Worm (Caenorhabditis elegans) whole organism, L4 larva: ENCODE data around the gene gly-9.

ENCODE experiments used
- D1046.2 ChIP-seq: fragments of 200-800 bp; sonication (Bioruptor generic); IDR thresholded peaks from 2 replicates; pipeline ENCODE4 v1.3.6; 2022; ENCODE audit warnings: missing genetic modification characterization, missing compliant biosample characterization
- F26F4.8 ChIP-seq: fragments of 200-800 bp; sonication (Bioruptor generic); conservative IDR thresholded peaks from 2 replicates; pipeline ENCODE4 v1.3.6; 2022; ENCODE audit warnings: missing genetic modification characterization, missing compliant biosample characterization
- F37D6.2 ChIP-seq: sonication (generic microtip); optimal IDR thresholded peaks from 2 replicates; lab custom pipeline; 2016; ENCODE audit warnings: mild to moderate bottlenecking, missing genetic modification characterization, missing compliant biosample characterization
- F44E2.7 ChIP-seq: fragments of 200-800 bp; sonication (Bioruptor generic); IDR thresholded peaks from 2 replicates; pipeline ENCODE4 v2.1.2; 2022; ENCODE audit warnings: missing genetic modification characterization, missing compliant biosample characterization
- Y48G9A.11 ChIP-seq: fragments of 200-800 bp; sonication (Bioruptor generic); IDR thresholded peaks from 2 replicates; pipeline ENCODE4 v1.3.6; 2022; ENCODE audit warnings: missing genetic modification reagents, missing genetic modification characterization, missing compliant biosample characterization
- ZK337.2 ChIP-seq: fragments of 200-800 bp; sonication (Bioruptor generic); IDR thresholded peaks from 2 replicates; pipeline ENCODE4 v1.3.6; 2022; ENCODE audit warnings: missing genetic modification reagents, missing genetic modification characterization, missing compliant biosample characterization
- ZK546.5 ChIP-seq, 2 experiments: sonication (generic microtip); optimal IDR thresholded peaks; 2 replicates each; lab custom pipeline; 2017; ENCODE audit warnings: missing biosample characterization in 2 of 2, missing genetic modification characterization in 2 of 2
- ama-1 ChIP-seq: fragments of 150-350 bp; optimal IDR thresholded peaks from 2 replicates; lab custom pipeline; 2014; ENCODE audit warnings: inconsistent platforms, mixed read lengths
- attf-4 ChIP-seq: sonication (generic microtip); optimal IDR thresholded peaks from 3 replicates; lab custom pipeline; 2017; ENCODE audit warnings: missing biosample characterization, missing genetic modification characterization
- ceh-28 ChIP-seq: fragments of 150-350 bp; optimal IDR thresholded peaks from 2 replicates; lab custom pipeline; 2014; ENCODE audit warnings: missing biosample characterization, missing genetic modification reagents, missing genetic modification characterization
- ceh-44 ChIP-seq: fragments of 200-800 bp; sonication (Bioruptor generic); IDR thresholded peaks from 2 replicates; pipeline ENCODE4 v1.3.6; 2022; ENCODE audit warnings: missing genetic modification reagents, missing genetic modification characterization, missing compliant biosample characterization
- ces-1 ChIP-seq: fragments of 150-350 bp; sonication (generic microtip); optimal IDR thresholded peaks from 4 replicates; lab custom pipeline; 2014; ENCODE audit warnings: missing biosample characterization, missing genetic modification reagents, missing genetic modification characterization
- cey-2 ChIP-seq: sonication (generic microtip); optimal IDR thresholded peaks from 3 replicates; lab custom pipeline; 2017; ENCODE audit warnings: missing genetic modification characterization, mild to moderate bottlenecking, missing compliant biosample characterization, antibody characterized with exemption, borderline replicate concordance; ENCODE audit not compliant: insufficient read depth
- ctbp-1 ChIP-seq: fragments of 200-800 bp; sonication (Bioruptor generic); IDR thresholded peaks from 2 replicates; pipeline ENCODE4 v1.3.6; 2022; ENCODE audit warnings: missing genetic modification reagents, missing genetic modification characterization, missing compliant biosample characterization
- dmd-9 ChIP-seq: fragments of 200-800 bp; sonication (Bioruptor generic); IDR thresholded peaks from 2 replicates; pipeline ENCODE4 v1.3.6; 2022; ENCODE audit warnings: missing genetic modification reagents, missing genetic modification characterization, missing compliant biosample characterization
- duxl-1 ChIP-seq: sonication (generic microtip); optimal IDR thresholded peaks from 2 replicates; lab custom pipeline; 2016; ENCODE audit warnings: mild to moderate bottlenecking, missing genetic modification characterization, moderate library complexity, missing compliant biosample characterization; ENCODE audit not compliant: poor library complexity
- egl-27 ChIP-seq: sonication (generic microtip); optimal IDR thresholded peaks from 3 replicates; lab custom pipeline; 2017; ENCODE audit warnings: missing biosample characterization, missing genetic modification reagents, missing genetic modification characterization
- hlh-11 ChIP-seq: fragments of 200-800 bp; sonication (Bioruptor generic); optimal IDR thresholded peaks from 2 replicates; lab custom pipeline; 2018; ENCODE audit warnings: mild to moderate bottlenecking, missing genetic modification characterization, missing compliant biosample characterization
- hlh-30 ChIP-seq: sonication (generic microtip); optimal IDR thresholded peaks from 2 replicates; lab custom pipeline; 2017; ENCODE audit warnings: antibody characterized with exemption, mild to moderate bottlenecking, missing genetic modification characterization, missing compliant biosample characterization; ENCODE audit not compliant: insufficient read depth
- hmg-1.1 ChIP-seq: fragments of 200-800 bp; sonication (Bioruptor generic); IDR thresholded peaks from 2 replicates; pipeline ENCODE4 v1.3.6; 2022; ENCODE audit warnings: missing genetic modification reagents, missing genetic modification characterization, missing compliant biosample characterization
- jun-1 ChIP-seq: fragments of 150-350 bp; optimal IDR thresholded peaks from 2 replicates; lab custom pipeline; 2014; ENCODE audit warnings: missing biosample characterization, missing genetic modification reagents, missing genetic modification characterization
- lin-1 ChIP-seq: fragments of 200-800 bp; sonication (Bioruptor generic); IDR thresholded peaks from 2 replicates; pipeline ENCODE4 v1.3.6; 2022; ENCODE audit warnings: missing genetic modification reagents, missing genetic modification characterization, missing compliant biosample characterization
- lin-13 ChIP-seq: fragments of 150-350 bp; optimal IDR thresholded peaks from 2 replicates; lab custom pipeline; 2014; ENCODE audit warnings: missing biosample characterization, missing genetic modification reagents, missing genetic modification characterization
- lin-38 ChIP-seq: fragments of 200-800 bp; sonication (Bioruptor generic); IDR thresholded peaks from 2 replicates; pipeline ENCODE4 v1.3.6; 2022; ENCODE audit warnings: missing genetic modification reagents, missing genetic modification characterization, missing compliant biosample characterization
- lin-39 ChIP-seq: fragments of 150-350 bp; optimal IDR thresholded peaks from 2 replicates; lab custom pipeline; 2014; ENCODE audit warnings: missing biosample characterization, missing genetic modification reagents, missing genetic modification characterization
- lir-3 ChIP-seq: sonication (generic microtip); optimal IDR thresholded peaks from 2 replicates; lab custom pipeline; 2016; ENCODE audit warnings: mild to moderate bottlenecking, missing genetic modification characterization, missing compliant biosample characterization
- lsy-2 ChIP-seq, 2 experiments: fragments of 150-350 bp in 1 of 2; sonication (generic microtip) in 1 of 2; optimal IDR thresholded peaks; 2 replicates each; lab custom pipeline; 2014 to 2017; ENCODE audit warnings: missing biosample characterization in 2 of 2, missing genetic modification characterization in 2 of 2
- mdl-1 ChIP-seq, 2 experiments: fragments of 150-350 bp in 1 of 2; sonication (generic microtip) in 1 of 2; optimal IDR thresholded peaks; 2 replicates each; lab custom pipeline; 2014 to 2017; ENCODE audit warnings: missing biosample characterization in 2 of 2, missing genetic modification characterization in 2 of 2
- mep-1 ChIP-seq: fragments of 150-350 bp; sonication (generic microtip); optimal IDR thresholded peaks from 3 replicates; lab custom pipeline; 2014; ENCODE audit warnings: missing biosample characterization, missing genetic modification characterization
- mes-2 ChIP-seq: sonication (generic microtip); optimal IDR thresholded peaks from 2 replicates; lab custom pipeline; 2016; ENCODE audit warnings: missing genotype, mild to moderate bottlenecking, missing genetic modification characterization, missing compliant biosample characterization; ENCODE audit not compliant: poor library complexity, severe bottlenecking
- nhr-10 ChIP-seq: fragments of 150-350 bp; optimal IDR thresholded peaks from 2 replicates; lab custom pipeline; 2014; ENCODE audit warnings: missing biosample characterization, missing genetic modification characterization
- nhr-102 ChIP-seq: sonication (generic microtip); optimal IDR thresholded peaks from 2 replicates; lab custom pipeline; 2016; ENCODE audit warnings: mild to moderate bottlenecking, missing genetic modification characterization, moderate library complexity, missing compliant biosample characterization
- nhr-25 ChIP-seq: sonication (generic microtip); optimal IDR thresholded peaks from 2 replicates; lab custom pipeline; 2017; ENCODE audit warnings: missing genetic modification characterization, mild to moderate bottlenecking, missing compliant biosample characterization, antibody characterized with exemption, moderate library complexity, borderline replicate concordance; ENCODE audit not compliant: insufficient read depth
- nhr-41 ChIP-seq: fragments of 200-800 bp; sonication (Bioruptor generic); IDR thresholded peaks from 2 replicates; pipeline ENCODE4 v1.3.6; 2022; ENCODE audit warnings: missing genetic modification reagents, missing genetic modification characterization, missing compliant biosample characterization
- nhr-6 ChIP-seq: fragments of 150-350 bp; optimal IDR thresholded peaks from 2 replicates; lab custom pipeline; 2014; ENCODE audit warnings: missing biosample characterization, missing genetic modification characterization
- nhr-76 ChIP-seq: fragments of 150-350 bp; optimal IDR thresholded peaks from 2 replicates; lab custom pipeline; 2014; ENCODE audit warnings: missing biosample characterization, missing genetic modification characterization
- pha-4 ChIP-seq, 2 experiments: fragments of 150-350 bp in 1 of 2; fragments of 200-800 bp in 1 of 2; sonication (Bioruptor generic) in 1 of 2; IDR thresholded peaks in 1 of 2; optimal IDR thresholded peaks in 1 of 2; 2 replicates each; pipeline versions ENCODE4 v1.3.6 to Lab custom; 2014 to 2022; ENCODE audit warnings: missing genetic modification characterization in 2 of 2, missing genetic modification reagents in 2 of 2, missing biosample characterization in 1 of 2, missing compliant biosample characterization in 1 of 2
- php-3 ChIP-seq: fragments of 200-800 bp; sonication (Bioruptor generic); IDR thresholded peaks from 2 replicates; pipeline ENCODE4 v1.3.6; 2022; ENCODE audit warnings: missing genetic modification reagents, missing genetic modification characterization, missing compliant biosample characterization
- rbr-2 ChIP-seq: sonication (generic microtip); optimal IDR thresholded peaks from 2 replicates; lab custom pipeline; 2016; ENCODE audit warnings: missing genotype, missing genetic modification characterization, missing compliant biosample characterization
- set-16 ChIP-seq: fragments of 200-800 bp; sonication (Bioruptor generic); IDR thresholded peaks from 2 replicates; pipeline ENCODE4 v1.3.6; 2022; ENCODE audit warnings: missing genetic modification reagents, missing genetic modification characterization, missing compliant biosample characterization
- skn-1 ChIP-seq: fragments of 150-350 bp; optimal IDR thresholded peaks from 2 replicates; lab custom pipeline; 2014; ENCODE audit warnings: missing biosample characterization, missing genetic modification characterization
- snpc-1.2 ChIP-seq: fragments of 200-800 bp; sonication (Bioruptor generic); IDR thresholded peaks from 2 replicates; pipeline ENCODE4 v1.3.6; 2022; ENCODE audit warnings: missing genetic modification reagents, missing genetic modification characterization, missing compliant biosample characterization
- snpc-4 ChIP-seq: fragments of 150-350 bp; optimal IDR thresholded peaks from 2 replicates; lab custom pipeline; 2014; ENCODE audit warnings: missing biosample characterization, missing genetic modification characterization
- spr-3 ChIP-seq: fragments of 200-800 bp; sonication (Bioruptor generic); optimal IDR thresholded peaks from 2 replicates; lab custom pipeline; 2018; ENCODE audit warnings: mild to moderate bottlenecking, missing genetic modification characterization, missing compliant biosample characterization
- tra-1 ChIP-seq: fragments of 200-800 bp; sonication (Bioruptor generic); IDR thresholded peaks from 2 replicates; pipeline ENCODE4 v1.3.6; 2022; ENCODE audit warnings: missing genetic modification reagents, missing genetic modification characterization, missing compliant biosample characterization
- unc-39 ChIP-seq: sonication (generic microtip); optimal IDR thresholded peaks from 2 replicates; lab custom pipeline; 2017; ENCODE audit warnings: missing biosample characterization, missing genetic modification characterization
- unc-62 ChIP-seq, 3 experiments: fragments of 150-350 bp in 1 of 3; sonication (generic microtip); optimal IDR thresholded peaks in 2 of 3; peaks in 1 of 3; 1 replicate in 1 of 3; 2 replicates in 2 of 3; lab custom pipeline; 2014 to 2017; ENCODE audit warnings: missing biosample characterization in 3 of 3, missing genetic modification characterization in 3 of 3, missing genetic modification reagents in 3 of 3, missing genotype in 1 of 3
- zag-1 ChIP-seq: fragments of 150-350 bp; optimal IDR thresholded peaks from 2 replicates; lab custom pipeline; 2014; ENCODE audit warnings: missing biosample characterization, missing genetic modification characterization
- zfp-3 ChIP-seq: fragments of 200-800 bp; sonication (Bioruptor generic); conservative IDR thresholded peaks from 2 replicates; pipeline ENCODE4 v1.3.6; 2022; ENCODE audit warnings: missing genetic modification reagents, missing genetic modification characterization, missing compliant biosample characterization
- ztf-11 ChIP-seq: fragments of 150-350 bp; optimal IDR thresholded peaks from 2 replicates; lab custom pipeline; 2014; ENCODE audit warnings: missing biosample characterization, missing genetic modification characterization

The gly-9 gene

ce11 chrIII:11240776-11241175, 49.6 kb downstream of the gly-9 start (continued):
- no peak for TF ChIP-seq unc-39 (tag; lab: Kevin White, UChicago)
- TF ChIP-seq ceh-28 (tag; lab: Kevin White, UChicago), result no peak
- TF ChIP-seq snpc-1.2 (GFP tag; lab: Robert Waterston, UW), result no peak
- no peak for TF ChIP-seq nhr-41 (GFP tag; lab: Robert Waterston, UW)
- TF ChIP-seq duxl-1 (tag; lab: Kevin White, UChicago), result no peak
- TF ChIP-seq nhr-10 (tag; lab: Kevin White, UChicago), result no peak
- no peak for TF ChIP-seq set-16 (GFP tag; lab: Robert Waterston, UW)
- no peak for TF ChIP-seq ama-1 (lab: Kevin White, UChicago)
- no peak for TF ChIP-seq lin-39 (tag; lab: Kevin White, UChicago)
- no peak for TF ChIP-seq tra-1
- TF ChIP-seq nhr-6 (tag; lab: Kevin White, UChicago), result peak; percentile 35
- TF ChIP-seq mep-1, result peak; percentile 11
- no peak for TF ChIP-seq lsy-2 (tag; optimal IDR thresholded peaks at IDR 0.05; lab: Kevin White, UChicago)
- TF ChIP-seq mes-2 (tag; lab: Kevin White, UChicago), result no peak
- TF ChIP-seq nhr-102 (tag; lab: Kevin White, UChicago), result no peak
- no peak for TF ChIP-seq F26F4.8
- no peak for TF ChIP-seq dmd-9
- TF ChIP-seq hlh-30 (tag; lab: Kevin White, UChicago), result peak; percentile 26
- TF ChIP-seq spr-3 (GFP tag; lab: Kevin White, UChicago), result no peak
- no peak for TF ChIP-seq egl-27 (tag; lab: Kevin White, UChicago)
- TF ChIP-seq ctbp-1 (GFP tag; lab: Robert Waterston, UW), result no peak
- no peak for TF ChIP-seq cey-2
- no peak for TF ChIP-seq ceh-44
- no peak for TF ChIP-seq hmg-1.1 (GFP tag; lab: Robert Waterston, UW)
- peak; percentile 16 for TF ChIP-seq hlh-11 (tag; lab: Kevin White, UChicago)
- TF ChIP-seq Y48G9A.11 (GFP tag; lab: Robert Waterston, UW), result no peak
- no peak for TF ChIP-seq rbr-2 (tag; lab: Kevin White, UChicago)
- TF ChIP-seq D1046.2 (GFP tag; lab: Robert Waterston, UW), result no peak
- TF ChIP-seq nhr-76 (tag; lab: Kevin White, UChicago), result no peak
- no peak for TF ChIP-seq snpc-4
- no peak for TF ChIP-seq lir-3
- no peak for TF ChIP-seq lin-13 (GFP tag; lab: Kevin White, UChicago)
- no peak for TF ChIP-seq jun-1 (tag; lab: Kevin White, UChicago)
- TF ChIP-seq ztf-11 (tag; lab: Kevin White, UChicago), result no peak
- no peak for TF ChIP-seq lin-1 (GFP tag; lab: Robert Waterston, UW)
- no peak for TF ChIP-seq ZK337.2
- no peak for TF ChIP-seq nhr-25
- TF ChIP-seq lin-38 (GFP tag; lab: Robert Waterston, UW), result no peak
- TF ChIP-seq ZK546.5 (tag; optimal IDR thresholded peaks at IDR 0.05; lab: Kevin White, UChicago), result no peak
- TF ChIP-seq attf-4, result no peak
- TF ChIP-seq mdl-1 (tag; optimal IDR thresholded peaks at IDR 0.05; lab: Kevin White, UChicago), result no peak
- peak in 1 of 2 experiments; percentile 16 for TF ChIP-seq unc-62 (GFP tag; optimal IDR thresholded peaks at IDR 0.05 in 1 of 2; lab: Kevin White, UChicago)
- no peak for TF ChIP-seq unc-62 (tag; optimal IDR thresholded peaks at IDR 0.05; lab: Kevin White, UChicago)
- TF ChIP-seq zfp-3 (GFP tag; lab: Robert Waterston, UW), result no peak
- TF ChIP-seq skn-1 (tag; lab: Kevin White, UChicago), result no peak
- no peak for TF ChIP-seq php-3
- TF ChIP-seq F37D6.2 (tag; lab: Kevin White, UChicago), result no peak
- no peak for TF ChIP-seq F44E2.7 (GFP tag; lab: Robert Waterston, UW)
- no peak for TF ChIP-seq pha-4 (GFP tag; IDR thresholded peaks at IDR 0.05; lab: Robert Waterston, UW)
- TF ChIP-seq pha-4 (tag; optimal IDR thresholded peaks at IDR 0.05; lab: Kevin White, UChicago), result no peak
- TF ChIP-seq ces-1, result no peak
- TF ChIP-seq zag-1 (tag; lab: Kevin White, UChicago), result no peak
